Worm (Caenorhabditis elegans) whole organism, young adult: ENCODE results near the gene R03H10.7.
"Not testable (repeated sequence)": the region's sequence is repeated elsewhere in the genome, so short reads cannot be mapped to it uniquely, and the experiment has no call there.

Experiments
- Y79H2A.3 ChIP-seq: fragments of 200-800 bp; sonication (Bioruptor generic); conservative IDR thresholded peaks from 2 replicates; pipeline ENCODE4 v1.3.6; 2022; ENCODE audit warnings: missing genetic modification reagents, missing genetic modification characterization, missing compliant biosample characterization
- Y95B8A.8 ChIP-seq: fragments of 200-800 bp; sonication (Bioruptor generic); IDR thresholded peaks from 2 replicates; pipeline ENCODE4 v1.3.6; 2022; ENCODE audit warnings: missing genetic modification reagents, missing genetic modification characterization, missing compliant biosample characterization
- egl-44 ChIP-seq: fragments of 200-800 bp; sonication (Bioruptor generic); IDR thresholded peaks from 2 replicates; pipeline ENCODE4 v1.3.6; 2022; ENCODE audit warnings: missing genetic modification reagents, missing genetic modification characterization, missing compliant biosample characterization
- ets-4 ChIP-seq: fragments of 200-800 bp; sonication (Bioruptor generic); optimal IDR thresholded peaks from 2 replicates; lab custom pipeline; 2018; ENCODE audit warnings: mild to moderate bottlenecking, missing genetic modification characterization, missing compliant biosample characterization
- gei-17 ChIP-seq: fragments of 200-800 bp; sonication (Bioruptor generic); optimal IDR thresholded peaks from 2 replicates; lab custom pipeline; 2018; ENCODE audit warnings: mild to moderate bottlenecking, missing genetic modification characterization, missing compliant biosample characterization
- him-1 ChIP-seq: sonication (generic microtip); optimal IDR thresholded peaks from 2 replicates; lab custom pipeline; 2016; ENCODE audit warnings: missing genotype, missing genetic modification reagents, missing genetic modification characterization, missing compliant biosample characterization
- let-607 ChIP-seq, 2 experiments: fragments of 200-800 bp in 1 of 2; sonication (Bioruptor generic) in 1 of 2; sonication (generic microtip) in 1 of 2; optimal IDR thresholded peaks; 2 replicates each; lab custom pipeline; 2016 to 2018; ENCODE audit warnings: mild to moderate bottlenecking in 2 of 2, missing compliant biosample characterization in 2 of 2, missing genetic modification characterization in 2 of 2, moderate library complexity in 2 of 2, missing genotype in 1 of 2
- madf-10 ChIP-seq: sonication (generic microtip); optimal IDR thresholded peaks from 2 replicates; lab custom pipeline; 2016; ENCODE audit warnings: mild to moderate bottlenecking, missing genetic modification characterization, missing compliant biosample characterization
- mel-28 ChIP-seq: sonication (generic microtip); optimal IDR thresholded peaks from 2 replicates; lab custom pipeline; 2016; ENCODE audit warnings: borderline replicate concordance, mild to moderate bottlenecking, missing genetic modification characterization, missing compliant biosample characterization
- snpc-4 ChIP-seq, 5 experiments: fragments of 150-350 bp in 1 of 5; sonication (generic microtip) in 4 of 5; optimal IDR thresholded peaks; 2 replicates each; lab custom pipeline; 2014 to 2018; ENCODE audit warnings: missing genetic modification characterization in 5 of 5, missing biosample characterization in 3 of 5, antibody characterized with exemption in 2 of 5, mild to moderate bottlenecking in 2 of 5, missing compliant biosample characterization in 2 of 5, missing genotype in 2 of 5, moderate library complexity in 2 of 5, missing genetic modification reagents in 1 of 5
- xnd-1 ChIP-seq: sonication (generic microtip); optimal IDR thresholded peaks from 2 replicates; lab custom pipeline; 2016; ENCODE audit warnings: missing genotype, missing genetic modification reagents, missing genetic modification characterization, missing compliant biosample characterization
- ztf-26 ChIP-seq: sonication (generic microtip); optimal IDR thresholded peaks from 2 replicates; lab custom pipeline; 2017; ENCODE audit warnings: missing genetic modification characterization, missing compliant biosample characterization

DNA sequence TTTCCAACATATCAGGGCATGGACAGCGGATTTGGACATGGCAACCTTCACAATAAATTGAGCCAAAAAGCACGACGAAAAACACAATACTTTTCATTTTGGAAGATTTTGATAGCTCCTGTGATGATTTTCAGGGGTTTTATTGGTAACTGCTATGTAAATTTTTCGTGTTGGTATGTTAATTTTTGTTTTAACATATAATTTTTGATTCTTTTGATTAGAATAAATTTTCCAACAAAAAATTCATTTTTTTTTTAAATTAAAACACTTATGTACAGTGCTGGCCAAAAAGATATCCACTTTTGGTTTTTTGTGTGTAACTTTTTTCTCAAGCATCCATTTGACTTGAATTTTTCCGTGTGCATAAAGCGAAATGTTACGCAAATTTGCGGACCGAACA, 10.3 kb downstream of the R03H10.7 start, which contains the start of gene R03H10.4:
- TF ChIP-seq let-607 (tag; optimal IDR thresholded peaks at IDR 0.05; lab: Kevin White, UChicago); ets-4 (GFP tag; lab: Kevin White, UChicago); ztf-26 (tag; lab: Kevin White, UChicago); egl-44 (GFP tag; lab: Robert Waterston, UW); Y79H2A.3; him-1 (tag; lab: Kevin White, UChicago); xnd-1 (tag; lab: Kevin White, UChicago); madf-10 (tag; lab: Kevin White, UChicago); gei-17 (GFP tag; lab: Kevin White, UChicago); Y95B8A.8 (GFP tag; lab: Robert Waterston, UW); snpc-4 (GFP tag; optimal IDR thresholded peaks at IDR 0.05; lab: Kevin White, UChicago); snpc-4 (tag; optimal IDR thresholded peaks at IDR 0.05; lab: Kevin White, UChicago); mel-28 (tag; lab: Kevin White, UChicago): not testable (repeated sequence)
